Fruit fly (Drosophila melanogaster) whole organism, prepupa: Measurements from ENCODE around the gene inaF-B.

Experiments used
- Blimp-1 ChIP-seq: fragments of 200-800 bp; sonication (Bioruptor generic); optimal IDR thresholded peaks from 3 replicates; lab custom pipeline; 2017; ENCODE audit warnings: missing biosample characterization, missing genetic modification characterization, mild to moderate bottlenecking, moderate library complexity, missing genetic modification reagents
- CG10631 ChIP-seq: fragments of 200-800 bp; sonication (Bioruptor generic); optimal IDR thresholded peaks from 2 replicates; lab custom pipeline; 2016; ENCODE audit warnings: missing biosample characterization, missing genetic modification characterization
- CG10669 ChIP-seq: fragments of 200-800 bp; sonication (Bioruptor generic); optimal IDR thresholded peaks from 3 replicates; lab custom pipeline; 2018; ENCODE audit warnings: missing biosample characterization, mild to moderate bottlenecking, missing genetic modification characterization, moderate library complexity
- CG11294 ChIP-seq: fragments of 200-800 bp; sonication (Bioruptor generic); IDR thresholded peaks from 2 replicates; pipeline ENCODE4 v1.3.6; 2022; ENCODE audit warnings: missing biosample characterization, missing genetic modification characterization
- CG11762 ChIP-seq: fragments of 200-800 bp; sonication (Bioruptor generic); optimal IDR thresholded peaks from 3 replicates; lab custom pipeline; 2016; ENCODE audit warnings: missing biosample characterization, missing genetic modification characterization; ENCODE audit not compliant: insufficient read depth
- CG15336 ChIP-seq: fragments of 200-800 bp; sonication (Bioruptor generic); IDR thresholded peaks from 2 replicates; pipeline ENCODE4 v1.3.6; 2022; ENCODE audit warnings: missing biosample characterization, missing genetic modification characterization
- CG1621 ChIP-seq: fragments of 200-800 bp; sonication (Bioruptor generic); optimal IDR thresholded peaks from 3 replicates; lab custom pipeline; 2018; ENCODE audit warnings: missing biosample characterization, mild to moderate bottlenecking, missing genetic modification characterization
- CG16779 ChIP-seq: fragments of 200-800 bp; sonication (Bioruptor generic); optimal IDR thresholded peaks from 3 replicates; lab custom pipeline; 2017; ENCODE audit warnings: missing biosample characterization, mild to moderate bottlenecking, missing genetic modification characterization
- CG3032 ChIP-seq: fragments of 200-800 bp; optimal IDR thresholded peaks from 2 replicates; lab custom pipeline; 2019; ENCODE audit warnings: missing biosample characterization, mild to moderate bottlenecking, missing genetic modification characterization, moderate library complexity
- CG31627 ChIP-seq: fragments of 200-800 bp; sonication (Bioruptor generic); optimal IDR thresholded peaks from 3 replicates; lab custom pipeline; 2016; ENCODE audit warnings: missing biosample characterization, missing genetic modification characterization
- CG32006 ChIP-seq: fragments of 200-800 bp; sonication (Bioruptor generic); optimal IDR thresholded peaks from 3 replicates; lab custom pipeline; 2017; ENCODE audit warnings: missing biosample characterization, mild to moderate bottlenecking, missing genetic modification characterization
- CG34406 ChIP-seq: fragments of 200-800 bp; sonication (Bioruptor generic); optimal IDR thresholded peaks from 3 replicates; lab custom pipeline; 2016; ENCODE audit warnings: missing biosample characterization, missing genetic modification characterization
- CG6163 ChIP-seq: fragments of 200-800 bp; sonication (Bioruptor generic); IDR thresholded peaks from 3 replicates; pipeline ENCODE4 v1.3.6; 2022; ENCODE audit warnings: missing biosample characterization, missing genetic modification characterization
- CG6276 ChIP-seq: fragments of 200-800 bp; sonication (Bioruptor generic); optimal IDR thresholded peaks from 2 replicates; lab custom pipeline; 2017; ENCODE audit warnings: missing biosample characterization, mild to moderate bottlenecking, missing genetic modification characterization
- CG6792 ChIP-seq: fragments of 200-800 bp; sonication (Bioruptor generic); optimal IDR thresholded peaks from 3 replicates; lab custom pipeline; 2016; ENCODE audit warnings: missing biosample characterization, missing genetic modification characterization
- CG6808 ChIP-seq: fragments of 200-800 bp; sonication (Bioruptor generic); optimal IDR thresholded peaks from 3 replicates; lab custom pipeline; 2017; ENCODE audit warnings: missing biosample characterization, missing genetic modification characterization, mild to moderate bottlenecking, moderate library complexity, missing genetic modification reagents
- CG6854 ChIP-seq: fragments of 200-800 bp; sonication (Bioruptor generic); optimal IDR thresholded peaks from 2 replicates; lab custom pipeline; 2017; ENCODE audit warnings: missing biosample characterization, mild to moderate bottlenecking, missing genetic modification characterization
- CG8119 ChIP-seq: fragments of 200-800 bp; sonication (Bioruptor generic); IDR thresholded peaks from 3 replicates; pipeline ENCODE4 v1.3.6; 2022; ENCODE audit warnings: missing biosample characterization, missing genetic modification characterization
- CG8319 ChIP-seq: fragments of 200-800 bp; sonication (Bioruptor generic); optimal IDR thresholded peaks from 3 replicates; lab custom pipeline; 2016; ENCODE audit warnings: missing biosample characterization, missing genetic modification characterization
- CG9139 ChIP-seq: fragments of 200-800 bp; sonication (Bioruptor generic); optimal IDR thresholded peaks from 3 replicates; lab custom pipeline; 2017; ENCODE audit warnings: missing biosample characterization, mild to moderate bottlenecking, missing genetic modification characterization
- Eip75B ChIP-seq: fragments of 200-800 bp; sonication (Bioruptor generic); optimal IDR thresholded peaks from 3 replicates; lab custom pipeline; 2016; ENCODE audit warnings: missing biosample characterization, missing genetic modification characterization
- Eip78C ChIP-seq: fragments of 200-800 bp; sonication (Bioruptor generic); peaks from one replicate; lab custom pipeline; 2016; ENCODE audit warnings: missing biosample characterization, missing genetic modification characterization
- Ets21C ChIP-seq: fragments of 200-800 bp; sonication (Bioruptor generic); optimal IDR thresholded peaks from 3 replicates; lab custom pipeline; 2016; ENCODE audit warnings: missing biosample characterization, missing genetic modification characterization
- Gug ChIP-seq: fragments of 200-800 bp; sonication (Bioruptor generic); IDR thresholded peaks from 2 replicates; pipeline ENCODE4 v1.3.6; 2022; ENCODE audit warnings: missing biosample characterization, missing genetic modification characterization
- Hr38 ChIP-seq: sonication (Bioruptor generic); optimal IDR thresholded peaks from 2 replicates; lab custom pipeline; 2016; ENCODE audit warnings: missing biosample characterization, missing genetic modification characterization
- Hr4 ChIP-seq: fragments of 200-800 bp; sonication (Bioruptor generic); optimal IDR thresholded peaks from 3 replicates; lab custom pipeline; 2016; ENCODE audit warnings: missing biosample characterization, missing genetic modification characterization
- Met ChIP-seq: fragments of 200-800 bp; sonication (Bioruptor generic); optimal IDR thresholded peaks from 3 replicates; lab custom pipeline; 2016; ENCODE audit warnings: missing biosample characterization, missing genetic modification characterization
- OdsH ChIP-seq: fragments of 200-800 bp; sonication (Bioruptor generic); optimal IDR thresholded peaks from 3 replicates; lab custom pipeline; 2016; ENCODE audit warnings: missing biosample characterization, missing genetic modification characterization
- Smox ChIP-seq: fragments of 200-800 bp; sonication (Bioruptor generic); optimal IDR thresholded peaks from 3 replicates; lab custom pipeline; 2016; ENCODE audit warnings: missing biosample characterization, missing genetic modification characterization
- Sox102F ChIP-seq: fragments of 200-800 bp; sonication (Bioruptor generic); optimal IDR thresholded peaks from 2 replicates; lab custom pipeline; 2016; ENCODE audit warnings: missing biosample characterization, mild to moderate bottlenecking, missing genetic modification characterization
- Sox14 ChIP-seq: fragments of 200-800 bp; sonication (Bioruptor generic); optimal IDR thresholded peaks from 3 replicates; lab custom pipeline; 2016; ENCODE audit warnings: missing biosample characterization, missing genetic modification characterization
- Sox15 ChIP-seq: fragments of 200-800 bp; sonication (Bioruptor generic); optimal IDR thresholded peaks from 3 replicates; lab custom pipeline; 2016; ENCODE audit warnings: missing biosample characterization, missing genetic modification characterization
- achi ChIP-seq: fragments of 200-800 bp; sonication (Bioruptor generic); optimal IDR thresholded peaks from 3 replicates; lab custom pipeline; 2016; ENCODE audit warnings: missing biosample characterization, missing genetic modification characterization
- acj6 ChIP-seq: fragments of 200-800 bp; sonication (Bioruptor generic); optimal IDR thresholded peaks from 3 replicates; lab custom pipeline; 2016; ENCODE audit warnings: missing biosample characterization, missing genetic modification characterization
- cyc ChIP-seq: fragments of 200-800 bp; sonication (Bioruptor generic); optimal IDR thresholded peaks from 3 replicates; lab custom pipeline; 2016; ENCODE audit warnings: missing biosample characterization, missing genetic modification characterization
- dac ChIP-seq: fragments of 200-800 bp; sonication (Bioruptor generic); optimal IDR thresholded peaks from 2 replicates; lab custom pipeline; 2017; ENCODE audit warnings: missing biosample characterization, mild to moderate bottlenecking, missing genetic modification characterization
- eg ChIP-seq: fragments of 200-800 bp; sonication (Bioruptor generic); IDR thresholded peaks from 3 replicates; pipeline ENCODE4 v1.3.6; 2022; ENCODE audit warnings: missing biosample characterization, missing genetic modification characterization
- esn ChIP-seq: fragments of 200-800 bp; sonication (Bioruptor generic); optimal IDR thresholded peaks from 2 replicates; lab custom pipeline; 2016; ENCODE audit warnings: missing biosample characterization, mild to moderate bottlenecking, missing genetic modification characterization, moderate library complexity
- fd59A ChIP-seq: fragments of 200-800 bp; sonication (Bioruptor generic); optimal IDR thresholded peaks from 2 replicates; lab custom pipeline; 2017; ENCODE audit warnings: missing biosample characterization, mild to moderate bottlenecking, missing genetic modification characterization, missing genetic modification reagents
- fd85E ChIP-seq: fragments of 200-800 bp; sonication (Bioruptor generic); optimal IDR thresholded peaks from 3 replicates; lab custom pipeline; 2016; ENCODE audit warnings: missing biosample characterization, missing genetic modification characterization
- fkh ChIP-seq: fragments of 200-800 bp; sonication (Bioruptor generic); optimal IDR thresholded peaks from 3 replicates; lab custom pipeline; 2017; ENCODE audit warnings: missing biosample characterization, mild to moderate bottlenecking, missing genetic modification characterization, moderate library complexity
- lz ChIP-seq: fragments of 200-800 bp; sonication (Bioruptor generic); optimal IDR thresholded peaks from 3 replicates; lab custom pipeline; 2016; ENCODE audit warnings: missing biosample characterization, missing genetic modification characterization
- salr ChIP-seq, 2 experiments: fragments of 200-800 bp; sonication (Bioruptor generic); optimal IDR thresholded peaks; 3 replicates each; lab custom pipeline; 2016 to 2018; ENCODE audit warnings: missing biosample characterization in 2 of 2, missing genetic modification characterization in 2 of 2, mild to moderate bottlenecking in 1 of 2
- spab ChIP-seq: fragments of 200-800 bp; sonication (Bioruptor generic); optimal IDR thresholded peaks from 2 replicates; lab custom pipeline; 2017; ENCODE audit warnings: missing biosample characterization, mild to moderate bottlenecking, missing genetic modification characterization, missing genetic modification reagents
- ss ChIP-seq, 2 experiments: fragments of 200-800 bp; sonication (Bioruptor generic); optimal IDR thresholded peaks; 2 replicates in 1 of 2; 3 replicates in 1 of 2; lab custom pipeline; 2017 to 2018; ENCODE audit warnings: mild to moderate bottlenecking in 2 of 2, missing biosample characterization in 2 of 2, missing genetic modification characterization in 2 of 2, moderate library complexity in 1 of 2
- svp ChIP-seq: fragments of 200-800 bp; sonication (Bioruptor generic); peaks from one replicate; lab custom pipeline; 2016; ENCODE audit warnings: missing biosample characterization, missing genetic modification characterization
- topi ChIP-seq: fragments of 200-800 bp; sonication (Bioruptor generic); optimal IDR thresholded peaks from 3 replicates; lab custom pipeline; 2016; ENCODE audit warnings: missing biosample characterization, missing genetic modification characterization

Gene inaF-B

DNA sequence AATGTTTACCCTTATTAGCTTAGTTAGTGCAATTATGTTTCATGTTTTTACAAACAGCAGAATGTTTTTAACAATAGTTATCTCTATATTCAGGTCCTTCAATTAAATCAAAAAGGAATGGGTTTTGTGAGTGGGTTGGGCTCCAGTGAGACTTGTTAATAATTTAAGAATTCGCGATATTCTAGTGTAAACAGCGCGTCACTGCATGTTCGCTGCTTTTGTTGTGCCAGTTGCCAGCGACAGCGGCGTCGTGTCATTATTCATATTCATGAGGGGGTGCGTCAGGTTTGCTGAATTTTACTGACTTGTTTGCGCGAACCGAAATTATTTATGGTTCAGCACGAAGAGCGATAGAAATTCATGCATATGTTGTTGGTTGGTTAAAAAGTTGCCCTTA, 17.3 kb downstream of the inaF-B start, which contains the start of gene Amun (continued):
- TF ChIP-seq esn (GFP tag; lab: Kevin White, UChicago) = peak; percentile 62
- TF ChIP-seq Ets21C (GFP tag; lab: Kevin White, UChicago) = peak; percentile 22
- TF ChIP-seq CG16779 (tag; lab: Kevin White, UChicago) = no peak
- TF ChIP-seq Smox (GFP tag; lab: Kevin White, UChicago) = peak; percentile 63
- TF ChIP-seq eg (GFP tag; lab: Robert Waterston, UW) = peak; percentile 41
- peak; percentile 11 for TF ChIP-seq achi (GFP tag; lab: Kevin White, UChicago)
- TF ChIP-seq CG10669 = peak; percentile 51
- peak; percentile 36 for TF ChIP-seq Eip75B (GFP tag; lab: Kevin White, UChicago)
- peak; percentile 43 for TF ChIP-seq CG6792 (GFP tag; lab: Kevin White, UChicago)
- no peak for TF ChIP-seq CG9139
- no peak for TF ChIP-seq Hr38 (GFP tag; lab: Kevin White, UChicago)
- peak; percentile 43 for TF ChIP-seq Sox14
- TF ChIP-seq CG10631 (GFP tag; lab: Kevin White, UChicago) = peak; percentile 16
- no peak for TF ChIP-seq ss (GFP tag; optimal IDR thresholded peaks at IDR 0.05; lab: Kevin White, UChicago)
- peak; percentile 26 for TF ChIP-seq fd59A
- no peak for TF ChIP-seq fd85E (GFP tag; lab: Kevin White, UChicago)
- no peak for TF ChIP-seq Gug (GFP tag; lab: Robert Waterston, UW)
- TF ChIP-seq, all 60 proteins: peak for 39

DNA sequence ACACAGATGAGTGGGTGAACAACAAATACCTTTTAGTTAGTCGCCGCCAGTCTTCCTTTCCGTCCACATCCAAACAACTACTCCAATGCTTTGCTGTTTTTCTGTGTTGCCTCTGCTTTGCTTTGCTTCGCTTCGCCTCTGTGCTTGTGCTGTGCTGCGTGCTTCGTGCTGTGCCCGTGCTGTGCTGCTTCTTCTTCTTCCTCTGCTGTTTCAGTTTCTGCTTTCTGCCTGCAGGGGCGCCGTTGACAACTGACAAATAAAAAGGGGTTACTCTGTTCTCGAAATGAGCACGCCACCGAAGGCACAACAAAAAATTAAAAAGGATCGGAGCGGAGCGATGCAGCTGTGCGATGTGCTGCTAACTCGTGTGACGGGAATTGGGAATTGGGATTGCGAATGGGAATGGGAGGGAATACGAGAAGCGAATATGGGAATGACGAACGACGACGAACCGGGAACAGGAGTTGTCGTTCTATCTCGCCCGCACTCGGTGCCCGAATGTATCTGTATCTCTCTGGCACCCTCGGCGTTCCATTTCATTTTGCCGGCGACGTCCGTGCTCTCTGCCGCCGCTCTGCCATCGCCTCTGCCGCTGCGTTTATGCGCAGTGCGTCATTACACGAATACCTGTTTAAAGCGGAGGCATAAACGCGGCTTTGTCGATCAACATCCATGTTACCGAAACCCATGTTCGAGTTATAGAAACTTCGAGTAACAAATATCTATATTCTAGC, 17.9 kb downstream of the inaF-B start:
- TF ChIP-seq Sox15 (GFP tag; lab: Kevin White, UChicago) (no peak), CG8319 (GFP tag; lab: Kevin White, UChicago) (no peak), CG6808 (peak; percentile 58), CG15336 (GFP tag; lab: Robert Waterston, UW) (peak; percentile 67), Sox14 (peak; percentile 43), CG34406 (GFP tag; lab: Kevin White, UChicago) (peak; percentile 46), CG32006 (peak; percentile 66), CG11762 (peak; percentile 23), dac (peak; percentile 31), topi (peak; percentile 24), CG9139 (peak; percentile 37), CG3032 (tag; lab: Kevin White, UChicago) (peak; percentile 12), Gug (GFP tag; lab: Robert Waterston, UW) (peak; percentile 51), svp (peak; percentile 85), CG16779 (tag; lab: Kevin White, UChicago) (peak; percentile 14), eg (GFP tag; lab: Robert Waterston, UW) (peak; percentile 73), OdsH (no peak), salr (GFP tag; optimal IDR thresholded peaks at IDR 0.05; lab: Kevin White, UChicago) (peak in 1 of 2 experiments; percentile 12), spab (no peak), CG8119 (peak; percentile 40; the same call in 1 of the 3 replicates), Sox102F (GFP tag; lab: Kevin White, UChicago) (peak; percentile 49), CG6163 (GFP tag; lab: Robert Waterston, UW) (peak; percentile 83), CG31627 (GFP tag; lab: Kevin White, UChicago) (peak; percentile 9), fkh (GFP tag; lab: Kevin White, UChicago) (no peak), Met (GFP tag; lab: Kevin White, UChicago) (peak; percentile 47), lz (GFP tag; lab: Kevin White, UChicago) (peak; percentile 58), ss (GFP tag; optimal IDR thresholded peaks at IDR 0.05; lab: Kevin White, UChicago) (peak in 1 of 2 experiments; percentile 42), acj6 (GFP tag; lab: Kevin White, UChicago) (no peak), CG10669 (peak; percentile 19), Eip78C (GFP tag; lab: Kevin White, UChicago) (peak; percentile 80), CG11294 (peak; percentile 55), Smox (GFP tag; lab: Kevin White, UChicago) (no peak), CG6854 (GFP tag; lab: Kevin White, UChicago) (no peak), cyc (GFP tag; lab: Kevin White, UChicago) (peak; percentile 15), Blimp-1 (GFP tag; lab: Kevin White, UChicago) (no peak), esn (GFP tag; lab: Kevin White, UChicago) (peak; percentile 49), fd85E (GFP tag; lab: Kevin White, UChicago) (no peak), Hr4 (GFP tag; lab: Kevin White, UChicago) (peak; percentile 50), CG1621 (tag; lab: Kevin White, UChicago) (no peak), CG6276 (no peak), achi (GFP tag; lab: Kevin White, UChicago) (peak; percentile 29)
